Worm (Caenorhabditis elegans) whole organism, young adult: Measurements from ENCODE around the gene F14D7.2.
"Not testable (repeated sequence)": the region's sequence is repeated elsewhere in the genome, so short reads cannot be mapped to it uniquely, and the experiment has no call there.

Experiments
- F23B12.7 ChIP-seq: sonication (generic microtip); optimal IDR thresholded peaks from 2 replicates; lab custom pipeline; 2017; ENCODE audit warnings: missing genetic modification characterization, mild to moderate bottlenecking, missing compliant biosample characterization, antibody characterized with exemption, moderate library complexity; ENCODE audit not compliant: insufficient read depth
- aptf-3 ChIP-seq: fragments of 200-800 bp; sonication (Bioruptor generic); IDR thresholded peaks from 2 replicates; pipeline ENCODE4 v1.3.6; 2022; ENCODE audit warnings: missing genetic modification characterization, missing compliant biosample characterization
- bed-1 ChIP-seq: fragments of 200-800 bp; sonication (Bioruptor generic); IDR thresholded peaks from 2 replicates; pipeline ENCODE4 v1.3.6; 2022; ENCODE audit warnings: missing genetic modification reagents, missing genetic modification characterization, missing compliant biosample characterization
- ccch-3 ChIP-seq: fragments of 200-800 bp; sonication (Bioruptor generic); optimal IDR thresholded peaks from 2 replicates; lab custom pipeline; 2018; ENCODE audit warnings: mild to moderate bottlenecking, missing genetic modification characterization, missing compliant biosample characterization
- cebp-1 ChIP-seq, 2 experiments: fragments of 200-800 bp in 1 of 2; sonication (Bioruptor generic) in 1 of 2; sonication (generic microtip) in 1 of 2; IDR thresholded peaks in 1 of 2; optimal IDR thresholded peaks in 1 of 2; 2 replicates each; pipeline versions ENCODE4 v1.3.6 to Lab custom; 2017 to 2022; ENCODE audit warnings: missing compliant biosample characterization in 2 of 2, missing genetic modification characterization in 2 of 2, mild to moderate bottlenecking in 1 of 2, missing genetic modification reagents in 1 of 2, moderate library complexity in 1 of 2
- cebp-2 ChIP-seq: fragments of 200-800 bp; sonication (Bioruptor generic); IDR thresholded peaks from 2 replicates; pipeline ENCODE4 v1.3.6; 2022; ENCODE audit warnings: missing genetic modification characterization, missing compliant biosample characterization
- die-1 ChIP-seq: sonication (generic microtip); optimal IDR thresholded peaks from 2 replicates; lab custom pipeline; 2016; ENCODE audit warnings: missing genotype, mild to moderate bottlenecking, missing genetic modification characterization, missing compliant biosample characterization
- dpff-1 ChIP-seq: sonication (generic microtip); optimal IDR thresholded peaks from 2 replicates; lab custom pipeline; 2017; ENCODE audit warnings: mild to moderate bottlenecking, missing genetic modification characterization, missing compliant biosample characterization
- dpl-1 ChIP-seq: fragments of 150-350 bp; optimal IDR thresholded peaks from 2 replicates; lab custom pipeline; 2014; ENCODE audit warnings: missing biosample characterization, missing genetic modification reagents, missing genetic modification characterization
- egl-18 ChIP-seq: fragments of 200-800 bp; sonication (Bioruptor generic); IDR thresholded peaks from 2 replicates; pipeline ENCODE4 v1.3.6; 2022; ENCODE audit warnings: missing genetic modification reagents, missing genetic modification characterization, missing compliant biosample characterization
- egl-44 ChIP-seq: fragments of 200-800 bp; sonication (Bioruptor generic); IDR thresholded peaks from 2 replicates; pipeline ENCODE4 v1.3.6; 2022; ENCODE audit warnings: missing genetic modification reagents, missing genetic modification characterization, missing compliant biosample characterization
- egrh-3 ChIP-seq: fragments of 200-800 bp; sonication (Bioruptor generic); IDR thresholded peaks from 2 replicates; pipeline ENCODE4 v1.3.6; 2022; ENCODE audit warnings: missing genetic modification reagents, missing genetic modification characterization, missing compliant biosample characterization
- him-1 ChIP-seq: sonication (generic microtip); optimal IDR thresholded peaks from 2 replicates; lab custom pipeline; 2016; ENCODE audit warnings: missing genotype, missing genetic modification reagents, missing genetic modification characterization, missing compliant biosample characterization
- hlh-12 ChIP-seq: sonication (generic microtip); optimal IDR thresholded peaks from 2 replicates; lab custom pipeline; 2016; ENCODE audit warnings: missing genetic modification characterization, missing compliant biosample characterization
- hrde-1 ChIP-seq: sonication (generic microtip); optimal IDR thresholded peaks from 2 replicates; lab custom pipeline; 2016; ENCODE audit warnings: missing genetic modification characterization, mild to moderate bottlenecking, missing compliant biosample characterization, moderate library complexity, missing genotype, missing genetic modification reagents, borderline replicate concordance
- lin-54 ChIP-seq: fragments of 200-800 bp; sonication (Bioruptor generic); optimal IDR thresholded peaks from 2 replicates; lab custom pipeline; 2018; ENCODE audit warnings: mild to moderate bottlenecking, missing genetic modification characterization, missing compliant biosample characterization
- lsl-1 ChIP-seq: fragments of 200-800 bp; sonication (Bioruptor generic); optimal IDR thresholded peaks from 2 replicates; lab custom pipeline; 2018; ENCODE audit warnings: mild to moderate bottlenecking, missing genetic modification characterization, moderate library complexity, missing compliant biosample characterization
- madf-10 ChIP-seq: sonication (generic microtip); optimal IDR thresholded peaks from 2 replicates; lab custom pipeline; 2016; ENCODE audit warnings: mild to moderate bottlenecking, missing genetic modification characterization, missing compliant biosample characterization
- madf-3 ChIP-seq: fragments of 200-800 bp; sonication (Bioruptor generic); IDR thresholded peaks from 2 replicates; pipeline ENCODE4 v1.3.6; 2022; ENCODE audit warnings: missing genetic modification reagents, missing genetic modification characterization, missing compliant biosample characterization
- madf-8 ChIP-seq: fragments of 200-800 bp; sonication (Bioruptor generic); conservative IDR thresholded peaks from 2 replicates; pipeline ENCODE4 v1.3.6; 2022; ENCODE audit warnings: missing genetic modification reagents, missing genetic modification characterization, missing compliant biosample characterization
- mcd-1 ChIP-seq: fragments of 200-800 bp; sonication (Bioruptor generic); IDR thresholded peaks from 2 replicates; pipeline ENCODE4 v1.3.6; 2022; ENCODE audit warnings: missing genetic modification reagents, missing genetic modification characterization, missing compliant biosample characterization
- nfya-1 ChIP-seq: sonication (generic microtip); optimal IDR thresholded peaks from 2 replicates; lab custom pipeline; 2017; ENCODE audit warnings: antibody characterized with exemption, missing compliant biosample characterization, missing genetic modification characterization, borderline replicate concordance; ENCODE audit not compliant: insufficient read depth
- nhr-120 ChIP-seq: fragments of 200-800 bp; sonication (Bioruptor generic); IDR thresholded peaks from 2 replicates; pipeline ENCODE4 v1.3.6; 2022; ENCODE audit warnings: missing genetic modification characterization, missing compliant biosample characterization
- nhr-179 ChIP-seq: sonication (generic microtip); optimal IDR thresholded peaks from 2 replicates; lab custom pipeline; 2016; ENCODE audit warnings: mild to moderate bottlenecking, missing genetic modification characterization, missing compliant biosample characterization
- pha-4 ChIP-seq: fragments of 150-350 bp; sonication (generic microtip); optimal IDR thresholded peaks from 2 replicates; lab custom pipeline; 2014; ENCODE audit warnings: missing biosample characterization, missing genetic modification reagents, missing genetic modification characterization
- repo-1 ChIP-seq: sonication (generic microtip); optimal IDR thresholded peaks from 2 replicates; lab custom pipeline; 2017; ENCODE audit warnings: mild to moderate bottlenecking, missing genetic modification characterization, missing compliant biosample characterization
- snpc-1.3 ChIP-seq: sonication (generic microtip); optimal IDR thresholded peaks from 2 replicates; lab custom pipeline; 2017; ENCODE audit warnings: missing genetic modification characterization, mild to moderate bottlenecking, missing compliant biosample characterization, antibody characterized with exemption, moderate library complexity, missing genotype, missing genetic modification reagents; ENCODE audit not compliant: insufficient read depth
- tlf-1 ChIP-seq: fragments of 200-800 bp; sonication (Bioruptor generic); optimal IDR thresholded peaks from 2 replicates; lab custom pipeline; 2018; ENCODE audit warnings: mild to moderate bottlenecking, missing genetic modification characterization, missing compliant biosample characterization
- unc-62 ChIP-seq: fragments of 150-350 bp; optimal IDR thresholded peaks from 2 replicates; lab custom pipeline; 2014; ENCODE audit warnings: missing biosample characterization, missing genetic modification reagents, missing genetic modification characterization
- ztf-25 ChIP-seq: fragments of 200-800 bp; sonication (Bioruptor generic); IDR thresholded peaks from 2 replicates; pipeline ENCODE4 v1.3.6; 2022; ENCODE audit warnings: missing genetic modification reagents, missing genetic modification characterization, missing compliant biosample characterization
- ztf-26 ChIP-seq: sonication (generic microtip); optimal IDR thresholded peaks from 2 replicates; lab custom pipeline; 2017; ENCODE audit warnings: missing genetic modification characterization, missing compliant biosample characterization
- ztf-6 ChIP-seq: fragments of 200-800 bp; sonication (Bioruptor generic); IDR thresholded peaks from 2 replicates; pipeline ENCODE4 v1.3.6; 2022; ENCODE audit warnings: missing genetic modification reagents, missing genetic modification characterization, missing compliant biosample characterization

Gene F14D7.2

DNA sequence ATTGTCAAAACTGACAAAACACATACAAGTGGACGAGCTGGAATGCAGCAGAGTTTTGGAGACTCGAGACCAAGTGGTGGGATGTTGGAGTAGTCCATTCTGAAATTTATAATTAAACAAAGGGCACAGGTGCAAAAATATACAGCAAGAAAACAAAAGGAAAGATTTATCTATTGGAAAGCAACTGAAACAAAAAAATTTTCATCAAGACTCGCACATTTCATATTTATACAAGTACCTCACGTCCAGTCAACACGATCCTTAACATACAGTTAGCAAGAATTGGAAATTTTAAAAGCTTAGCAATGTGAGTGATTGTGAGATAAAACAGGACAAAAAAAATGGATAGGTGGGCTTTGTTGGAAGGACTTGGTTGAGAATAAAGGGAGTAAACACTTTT lies 20.7 kb upstream of the F14D7.2 start, which contains the start of gene F47B8.1:
Gene F47B8.1, minus strand, starts transcription at position 101 of the 400 bp plus-strand sequence.
- TF ChIP-seq aptf-3 (GFP tag; lab: Robert Waterston, UW) (no peak), lin-54 (GFP tag; lab: Kevin White, UChicago) (no peak), die-1 (tag; lab: Kevin White, UChicago) (no peak), ztf-25 (GFP tag; lab: Robert Waterston, UW) (no peak), madf-3 (GFP tag; lab: Robert Waterston, UW) (no peak), mcd-1 (GFP tag; lab: Robert Waterston, UW) (no peak), F23B12.7 (tag; lab: Kevin White, UChicago) (no peak), egrh-3 (no peak), him-1 (tag; lab: Kevin White, UChicago) (no peak), nhr-179 (tag; lab: Kevin White, UChicago) (no peak), ztf-26 (tag; lab: Kevin White, UChicago) (no peak), repo-1 (tag; lab: Kevin White, UChicago) (no peak), dpl-1 (GFP tag; lab: Kevin White, UChicago) (no peak), cebp-2 (GFP tag; lab: Robert Waterston, UW) (no peak), hlh-12 (no peak), nfya-1 (tag; lab: Kevin White, UChicago) (no peak), ccch-3 (GFP tag; lab: Kevin White, UChicago) (no peak)

DNA sequence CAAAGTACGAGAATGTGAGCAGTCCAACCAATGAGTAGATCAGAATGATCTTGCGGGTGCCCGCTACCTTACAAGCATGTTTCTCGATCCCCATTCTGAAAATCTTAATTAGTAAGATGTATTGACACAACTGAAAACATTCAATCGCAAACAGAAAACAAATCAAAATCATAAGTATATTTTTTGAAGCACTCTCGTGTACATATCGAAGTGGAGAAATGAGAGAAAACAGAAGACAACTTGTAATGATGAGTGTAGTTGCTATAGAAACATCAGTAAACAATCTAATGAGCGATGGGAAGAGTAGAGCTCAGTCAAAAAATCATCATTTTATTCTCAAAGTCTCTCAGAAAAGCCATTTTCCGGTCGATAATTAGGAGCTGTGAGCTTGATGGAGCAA lies 19.2 kb upstream of the F14D7.2 start, which contains the start of gene F14D7.8:
Gene F14D7.8, minus strand, starts transcription at position 101 of the 400 bp plus-strand sequence.
- TF ChIP-seq tlf-1 (GFP tag; lab: Kevin White, UChicago) (no peak), ztf-6 (GFP tag; lab: Robert Waterston, UW) (no peak), repo-1 (tag; lab: Kevin White, UChicago) (no peak), bed-1 (no peak), dpff-1 (no peak), unc-62 (GFP tag; lab: Kevin White, UChicago) (no peak), hrde-1 (tag; lab: Kevin White, UChicago) (no peak)

DNA sequence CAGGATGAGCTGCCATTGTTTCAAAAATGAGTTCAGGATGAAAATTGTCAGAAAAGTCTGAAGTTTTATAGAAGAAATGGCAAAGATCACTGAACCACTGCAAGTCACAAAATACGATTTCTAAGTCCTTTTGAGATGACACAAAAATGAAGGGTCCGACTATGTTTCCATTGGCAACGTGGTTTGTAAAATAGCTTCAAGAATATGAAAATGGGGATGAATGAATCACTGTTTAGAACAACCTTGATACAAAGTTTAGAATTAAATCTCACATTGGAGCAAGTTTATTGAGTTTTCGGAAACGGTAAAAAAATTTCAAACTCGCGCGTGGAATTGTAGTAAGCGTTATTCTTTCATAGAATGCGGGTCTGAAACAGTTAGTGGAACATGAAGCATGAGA lies 17.6 kb upstream of the F14D7.2 start, which contains the start of gene ddn-3:
Gene ddn-3, minus strand, starts transcription at position 101 of the 400 bp plus-strand sequence.
- TF ChIP-seq madf-10 (tag; lab: Kevin White, UChicago) (no peak), madf-8 (GFP tag; lab: Robert Waterston, UW) (no peak), egl-44 (GFP tag; lab: Robert Waterston, UW) (no peak), dpl-1 (GFP tag; lab: Kevin White, UChicago) (no peak), nhr-120 (no peak), egl-18 (GFP tag; lab: Robert Waterston, UW) (no peak), snpc-1.3 (tag; lab: Kevin White, UChicago) (no peak), lsl-1 (GFP tag; lab: Kevin White, UChicago) (no peak)

DNA sequence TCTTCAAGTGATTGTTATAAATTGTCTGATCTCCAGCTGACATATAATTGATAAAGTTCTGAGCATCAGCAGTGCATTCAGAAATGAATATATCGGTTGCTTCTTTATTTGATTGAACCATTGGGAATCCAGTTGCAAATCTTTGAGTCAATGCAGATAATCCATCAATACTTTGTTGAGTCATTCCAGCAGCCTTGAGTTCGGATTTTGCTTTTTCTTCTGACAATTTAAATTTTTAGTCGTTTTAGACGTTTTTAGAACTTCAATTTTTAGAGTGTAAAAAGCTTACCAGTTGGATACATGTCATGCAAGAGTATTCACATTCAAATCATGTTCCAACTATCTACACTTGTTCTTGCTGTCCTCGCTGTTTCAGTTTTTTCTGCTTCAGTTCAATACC lies 16.1 kb upstream of the F14D7.2 start, which contains the start of gene F14D7.14:
Gene F14D7.14, plus strand, starts transcription at position 301 of the 400 bp plus-strand sequence.
- TF ChIP-seq aptf-3 (GFP tag; lab: Robert Waterston, UW); pha-4 (tag; lab: Kevin White, UChicago); cebp-1 (GFP tag; IDR thresholded peaks at IDR 0.05; lab: Robert Waterston, UW); cebp-1 (tag; optimal IDR thresholded peaks at IDR 0.05; lab: Kevin White, UChicago): not testable (repeated sequence)
